Worm (Caenorhabditis elegans) whole organism, mixed stage, embryonic: ENCODE measurements around the gene str-153.

ENCODE experiments used
- blmp-1 ChIP-seq: fragments of 150-350 bp; optimal IDR thresholded peaks from 2 replicates; lab custom pipeline; 2014; ENCODE audit warnings: missing biosample characterization, missing genetic modification characterization
- ces-1 ChIP-seq: fragments of 150-350 bp; optimal IDR thresholded peaks from 2 replicates; lab custom pipeline; 2014; ENCODE audit warnings: missing biosample characterization, missing genetic modification reagents, missing genetic modification characterization
- lin-13 ChIP-seq: fragments of 150-350 bp; optimal IDR thresholded peaks from 2 replicates; lab custom pipeline; 2014; ENCODE audit warnings: missing biosample characterization, missing genetic modification characterization
- mab-5 ChIP-seq: fragments of 150-350 bp; optimal IDR thresholded peaks from 2 replicates; lab custom pipeline; 2014; ENCODE audit warnings: missing biosample characterization, missing genetic modification characterization
- nhr-76 ChIP-seq: sonication (generic microtip); optimal IDR thresholded peaks from 2 replicates; lab custom pipeline; 2017; ENCODE audit warnings: missing biosample characterization, missing genetic modification characterization
- unc-39 ChIP-seq: fragments of 150-350 bp; optimal IDR thresholded peaks from 2 replicates; lab custom pipeline; 2014; ENCODE audit warnings: missing biosample characterization, missing genetic modification characterization

- TF ChIP-seq ces-1 (GFP tag; lab: Kevin White, UChicago) = no peak
- TF ChIP-seq lin-13 (tag; lab: Kevin White, UChicago) = no peak
- TF ChIP-seq nhr-76 (tag; lab: Kevin White, UChicago) = no peak
- no peak for TF ChIP-seq mab-5 (tag; lab: Kevin White, UChicago)
- no peak for TF ChIP-seq unc-39
- no peak for TF ChIP-seq blmp-1
Observed at ce11 chrIV:4917774-4918173, 16.4 kb upstream of the str-153 start, which contains the start of gene str-158.
